Fruit fly (Drosophila melanogaster) whole organism, embryonic: ENCODE results near the gene CG4004.
A peak's percentile ranks its signal among the peaks of the same experiment; 100 is the strongest.

Source experiments
- B-H1 ChIP-seq: fragments of 200-800 bp; sonication (Bioruptor generic); IDR thresholded peaks from 3 replicates; pipeline ENCODE4 v1.3.6; 2022; ENCODE audit warnings: missing biosample characterization, missing genetic modification characterization
- BEAF-32 ChIP-seq: fragments of 200-800 bp; sonication (Bioruptor generic); optimal IDR thresholded peaks from 3 replicates; lab custom pipeline; 2017; ENCODE audit warnings: missing biosample characterization, missing genetic modification characterization, mild to moderate bottlenecking, moderate library complexity, missing genetic modification reagents
- CG11247 ChIP-seq: fragments of 200-800 bp; sonication (Bioruptor generic); IDR thresholded peaks from 2 replicates; pipeline ENCODE4 v1.3.6; 2022; ENCODE audit warnings: missing biosample characterization, missing genetic modification characterization
- CG11398 ChIP-seq: fragments of 200-800 bp; sonication (Bioruptor generic); optimal IDR thresholded peaks from 2 replicates; lab custom pipeline; 2016; ENCODE audit warnings: missing biosample characterization, missing genetic modification characterization
- CG11504 ChIP-seq: fragments of 200-800 bp; sonication (Bioruptor generic); optimal IDR thresholded peaks from 3 replicates; lab custom pipeline; 2019; ENCODE audit warnings: missing biosample characterization, mild to moderate bottlenecking, missing genetic modification characterization, moderate library complexity
- CG11695 ChIP-seq: fragments of 200-800 bp; sonication (Bioruptor generic); IDR thresholded peaks from 3 replicates; pipeline ENCODE4 v1.3.6; 2022; ENCODE audit warnings: missing biosample characterization, missing genetic modification characterization
- CG12299 ChIP-seq: fragments of 200-800 bp; sonication (Bioruptor generic); optimal IDR thresholded peaks from 2 replicates; lab custom pipeline; 2018; ENCODE audit warnings: missing biosample characterization, mild to moderate bottlenecking, missing genetic modification characterization
- CG12659 ChIP-seq: fragments of 200-800 bp; sonication (Bioruptor generic); optimal IDR thresholded peaks from 3 replicates; lab custom pipeline; 2017; ENCODE audit warnings: mild to moderate bottlenecking, missing biosample characterization, missing genetic modification reagents, missing genetic modification characterization
- CG13894 ChIP-seq: fragments of 200-800 bp; sonication (Bioruptor generic); optimal IDR thresholded peaks from 3 replicates; lab custom pipeline; 2018; ENCODE audit warnings: missing biosample characterization, mild to moderate bottlenecking, missing genetic modification characterization, moderate library complexity
- CG14014 ChIP-seq: fragments of 200-800 bp; sonication (Bioruptor generic); IDR thresholded peaks from 2 replicates; pipeline ENCODE4 v1.3.6; 2022; ENCODE audit warnings: missing biosample characterization, missing genetic modification characterization
- CG15073 ChIP-seq: fragments of 200-800 bp; sonication (Bioruptor generic); optimal IDR thresholded peaks from 2 replicates; lab custom pipeline; 2016; ENCODE audit warnings: missing biosample characterization, missing genetic modification characterization
- CG15514 ChIP-seq: fragments of 200-800 bp; sonication (Bioruptor generic); optimal IDR thresholded peaks from 3 replicates; lab custom pipeline; 2017; ENCODE audit warnings: missing biosample characterization, missing genetic modification characterization, mild to moderate bottlenecking, moderate library complexity, missing genetic modification reagents
- CG16863 ChIP-seq: fragments of 200-800 bp; sonication (Bioruptor generic); optimal IDR thresholded peaks from 3 replicates; lab custom pipeline; 2016; ENCODE audit warnings: missing biosample characterization, missing genetic modification characterization
- CG17385 ChIP-seq: fragments of 200-800 bp; sonication (Bioruptor generic); optimal IDR thresholded peaks from 3 replicates; lab custom pipeline; 2018; ENCODE audit warnings: missing biosample characterization, mild to moderate bottlenecking, missing genetic modification characterization
- CG17568 ChIP-seq: fragments of 200-800 bp; sonication (Bioruptor generic); optimal IDR thresholded peaks from 2 replicates; lab custom pipeline; 2018; ENCODE audit warnings: missing biosample characterization, mild to moderate bottlenecking, missing genetic modification characterization, moderate library complexity
- CG2120 ChIP-seq: fragments of 200-800 bp; sonication (Bioruptor generic); optimal IDR thresholded peaks from 3 replicates; lab custom pipeline; 2016; ENCODE audit warnings: missing biosample characterization, missing genetic modification characterization
- CG30431 ChIP-seq: fragments of 200-800 bp; sonication (Bioruptor generic); optimal IDR thresholded peaks from 2 replicates; lab custom pipeline; 2017; ENCODE audit warnings: missing biosample characterization, missing genetic modification characterization
- CG32532 ChIP-seq: fragments of 200-800 bp; sonication (Bioruptor generic); IDR thresholded peaks from 2 replicates; pipeline ENCODE4 v1.3.6; 2022; ENCODE audit warnings: missing biosample characterization, missing genetic modification characterization
- CG42726 ChIP-seq: fragments of 200-800 bp; sonication (Bioruptor generic); IDR thresholded peaks from 2 replicates; pipeline ENCODE4 v1.3.6; 2022; ENCODE audit warnings: missing biosample characterization, missing genetic modification characterization; ENCODE audit not compliant: partially characterized antibody
- CG4707 ChIP-seq: fragments of 200-800 bp; sonication (Bioruptor generic); optimal IDR thresholded peaks from 2 replicates; lab custom pipeline; 2018; ENCODE audit warnings: missing biosample characterization, mild to moderate bottlenecking, missing genetic modification characterization, moderate library complexity
- CG6654 ChIP-seq: fragments of 200-800 bp; sonication (Bioruptor generic); optimal IDR thresholded peaks from 2 replicates; lab custom pipeline; 2017; ENCODE audit warnings: missing biosample characterization, mild to moderate bottlenecking, missing genetic modification characterization
- CG7786 ChIP-seq: fragments of 200-800 bp; sonication (Bioruptor generic); optimal IDR thresholded peaks from 2 replicates; lab custom pipeline; 2016; ENCODE audit warnings: missing biosample characterization, missing genetic modification characterization
- CG7928 ChIP-seq: fragments of 200-800 bp; sonication (Bioruptor generic); optimal IDR thresholded peaks from 2 replicates; lab custom pipeline; 2017; ENCODE audit warnings: missing biosample characterization, mild to moderate bottlenecking, missing genetic modification characterization
- CG9876 ChIP-seq: fragments of 200-800 bp; sonication (Bioruptor generic); optimal IDR thresholded peaks from 2 replicates; lab custom pipeline; 2016; ENCODE audit warnings: missing biosample characterization, missing genetic modification characterization
- Dek ChIP-seq: fragments of 200-800 bp; sonication (Bioruptor generic); optimal IDR thresholded peaks from 3 replicates; lab custom pipeline; 2019; ENCODE audit warnings: missing biosample characterization, mild to moderate bottlenecking, missing genetic modification characterization, moderate library complexity
- E2f2 ChIP-seq: fragments of 200-800 bp; sonication (Bioruptor generic); IDR thresholded peaks from 2 replicates; pipeline ENCODE4 v1.3.6; 2022; ENCODE audit warnings: missing biosample characterization, missing genetic modification characterization
- Hmx ChIP-seq: fragments of 200-800 bp; sonication (Bioruptor generic); optimal IDR thresholded peaks from 2 replicates; lab custom pipeline; 2016; ENCODE audit warnings: missing biosample characterization, missing genetic modification characterization
- Sin3A ChIP-seq: fragments of >200 bp; optimal IDR thresholded peaks from 2 replicates; lab custom pipeline; 2018
- Usf ChIP-seq: fragments of 200-800 bp; sonication (Bioruptor generic); optimal IDR thresholded peaks from 2 replicates; lab custom pipeline; 2017; ENCODE audit warnings: missing genotype, missing biosample characterization, missing genetic modification characterization
- aop ChIP-seq: fragments of 200-800 bp; sonication (Bioruptor generic); IDR thresholded peaks from 2 replicates; pipeline ENCODE4 v1.3.6; 2022; ENCODE audit warnings: missing biosample characterization, missing genetic modification characterization
- ash1 ChIP-seq: fragments of 200-800 bp; sonication (Bioruptor generic); optimal IDR thresholded peaks from 2 replicates; lab custom pipeline; 2018; ENCODE audit warnings: missing biosample characterization, mild to moderate bottlenecking, missing genetic modification characterization
- caup ChIP-seq: fragments of 200-800 bp; sonication (Bioruptor generic); optimal IDR thresholded peaks from 3 replicates; lab custom pipeline; 2017; ENCODE audit warnings: missing biosample characterization, mild to moderate bottlenecking, missing genetic modification characterization, moderate library complexity; ENCODE audit not compliant: severe bottlenecking
- cg ChIP-seq: fragments of 200-800 bp; sonication (Bioruptor generic); optimal IDR thresholded peaks from 3 replicates; lab custom pipeline; 2019; ENCODE audit warnings: missing biosample characterization, mild to moderate bottlenecking, missing genetic modification characterization, moderate library complexity
- chn ChIP-seq: fragments of 200-800 bp; sonication (Bioruptor generic); optimal IDR thresholded peaks from 2 replicates; lab custom pipeline; 2016; ENCODE audit warnings: missing biosample characterization, missing genetic modification characterization
- ci ChIP-seq: fragments of 200-800 bp; sonication (Bioruptor generic); IDR thresholded peaks from 3 replicates; pipeline ENCODE4 v1.3.6; 2022; ENCODE audit warnings: missing biosample characterization, missing genetic modification characterization
- crp ChIP-seq, 2 experiments: fragments of 200-800 bp; sonication (Bioruptor generic); optimal IDR thresholded peaks; 2 replicates in 1 of 2; 3 replicates in 1 of 2; lab custom pipeline; 2017; ENCODE audit warnings: missing biosample characterization in 2 of 2, missing genetic modification characterization in 2 of 2, mild to moderate bottlenecking in 1 of 2, moderate library complexity in 1 of 2
- dati ChIP-seq: fragments of 200-800 bp; sonication (Bioruptor generic); IDR thresholded peaks from 2 replicates; pipeline ENCODE4 v1.3.6; 2022; ENCODE audit warnings: missing biosample characterization, missing genetic modification characterization
- disco-r ChIP-seq: fragments of 200-800 bp; sonication (Bioruptor generic); optimal IDR thresholded peaks from 2 replicates; lab custom pipeline; 2016; ENCODE audit warnings: missing biosample characterization, missing genetic modification characterization
- dm ChIP-seq: fragments of 200-800 bp; sonication (Bioruptor generic); optimal IDR thresholded peaks from 3 replicates; lab custom pipeline; 2016; ENCODE audit warnings: missing biosample characterization, missing genetic modification characterization
- en ChIP-seq: fragments of 200-800 bp; sonication (Bioruptor generic); optimal IDR thresholded peaks from 2 replicates; lab custom pipeline; 2016; ENCODE audit warnings: missing biosample characterization, missing genetic modification characterization
- fd102C ChIP-seq: fragments of 200-800 bp; sonication (Bioruptor generic); optimal IDR thresholded peaks from 2 replicates; lab custom pipeline; 2018; ENCODE audit warnings: missing biosample characterization, mild to moderate bottlenecking, missing genetic modification characterization, moderate library complexity
- her ChIP-seq: fragments of 200-800 bp; sonication (Bioruptor generic); optimal IDR thresholded peaks from 2 replicates; lab custom pipeline; 2016; ENCODE audit warnings: missing biosample characterization, missing genetic modification characterization
- lilli ChIP-seq: fragments of 200-800 bp; sonication (Bioruptor generic); optimal IDR thresholded peaks from 3 replicates; lab custom pipeline; 2016; ENCODE audit warnings: missing biosample characterization, missing genetic modification characterization
- luna ChIP-seq: fragments of 200-800 bp; sonication (Bioruptor generic); optimal IDR thresholded peaks from 2 replicates; lab custom pipeline; 2016; ENCODE audit warnings: missing biosample characterization, missing genetic modification characterization
- slou ChIP-seq: fragments of 200-800 bp; sonication (Bioruptor generic); optimal IDR thresholded peaks from 3 replicates; lab custom pipeline; 2016; ENCODE audit warnings: missing biosample characterization, missing genetic modification characterization
- so ChIP-seq: fragments of 200-800 bp; sonication (Bioruptor generic); IDR thresholded peaks from 3 replicates; pipeline ENCODE4 v1.3.6; 2022; ENCODE audit warnings: missing biosample characterization, missing genetic modification characterization
- sr ChIP-seq: fragments of 200-800 bp; sonication (Bioruptor generic); IDR thresholded peaks from 3 replicates; pipeline ENCODE4 v1.3.6; 2022; ENCODE audit warnings: missing biosample characterization, missing genetic modification characterization
- sug ChIP-seq: fragments of 200-800 bp; optimal IDR thresholded peaks from 2 replicates; lab custom pipeline; 2019; ENCODE audit warnings: missing biosample characterization, mild to moderate bottlenecking, missing genetic modification characterization, moderate library complexity
- tna ChIP-seq: fragments of 200-800 bp; sonication (Bioruptor generic); IDR thresholded peaks from 2 replicates; pipeline ENCODE4 v1.3.6; 2022; ENCODE audit warnings: missing biosample characterization, missing genetic modification characterization; ENCODE audit not compliant: partially characterized antibody
- z ChIP-seq: fragments of 200-800 bp; sonication (Bioruptor generic); IDR thresholded peaks from 3 replicates; pipeline ENCODE4 v1.3.6; 2022; ENCODE audit warnings: missing biosample characterization, missing genetic modification characterization
- zfh2 ChIP-seq: fragments of 200-800 bp; sonication (Bioruptor generic); optimal IDR thresholded peaks from 2 replicates; lab custom pipeline; 2016; ENCODE audit warnings: missing biosample characterization, missing genetic modification characterization

Gene CG4004

DNA sequence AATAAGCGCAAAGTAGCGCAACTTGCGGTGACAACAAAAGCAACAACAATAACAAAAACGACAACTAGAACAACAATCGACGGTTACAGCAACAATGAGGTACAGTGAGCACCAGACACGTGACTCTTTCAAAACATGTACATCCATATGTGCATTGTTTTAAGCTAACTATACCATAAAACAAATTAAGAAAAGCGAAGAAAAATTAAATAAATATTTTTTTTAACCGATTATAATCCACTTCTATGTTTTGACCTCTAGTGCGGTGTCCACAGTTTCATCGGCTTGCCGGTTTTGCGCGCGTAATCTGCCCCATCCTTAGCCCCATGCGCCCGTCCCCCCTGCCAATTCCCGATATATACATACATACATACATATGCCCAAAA lies 10.3 kb downstream of the CG4004 start (continued):
- TF ChIP-seq dati (GFP tag; lab: Robert Waterston, UW): peak; percentile 81
- peak; percentile 91 for TF ChIP-seq B-H1 (GFP tag; lab: Robert Waterston, UW)
- peak; percentile 90 for TF ChIP-seq CG11504 (tag; lab: Kevin White, UChicago)
- TF ChIP-seq CG13894: peak; percentile 76
- TF ChIP-seq luna: no peak
- peak; percentile 76 for TF ChIP-seq CG6654 (GFP tag; lab: Kevin White, UChicago)
- peak; percentile 87 for TF ChIP-seq slou (GFP tag; lab: Kevin White, UChicago)
- peak; percentile 87 for TF ChIP-seq caup (GFP tag; lab: Kevin White, UChicago)
- peak; percentile 52 for TF ChIP-seq en (GFP tag; lab: Kevin White, UChicago)
- TF ChIP-seq ci (GFP tag; lab: Robert Waterston, UW): peak; percentile 96
- peak; percentile 13 for TF ChIP-seq BEAF-32 (GFP tag; lab: Kevin White, UChicago)
- TF ChIP-seq Dek (tag; lab: Kevin White, UChicago): peak; percentile 94
- peak; percentile 67; the same call in 1 of the 2 replicates for TF ChIP-seq aop (GFP tag; lab: Robert Waterston, UW)
- peak; percentile 56 for TF ChIP-seq sug (tag; lab: Kevin White, UChicago)
- peak; percentile 79 for TF ChIP-seq Hmx (GFP tag; lab: Kevin White, UChicago)
- 0 out of 3 replicates have a peak, but pooled peaks have one; percentile 46 for TF ChIP-seq z (GFP tag; lab: Robert Waterston, UW)
- peak; percentile 73 for TF ChIP-seq CG17568 (GFP tag; lab: Kevin White, UChicago)
- peak; percentile 38 for TF ChIP-seq CG4707
- peak; percentile 66 for TF ChIP-seq CG7928 (GFP tag; lab: Kevin White, UChicago)
- TF ChIP-seq cg (GFP tag; lab: Kevin White, UChicago): no peak
- no peak for TF ChIP-seq ash1 (GFP tag; lab: Kevin White, UChicago)
- peak; percentile 82 for TF ChIP-seq CG12299 (tag; lab: Kevin White, UChicago)
- peak; percentile 86 for TF ChIP-seq CG17385 (GFP tag; lab: Kevin White, UChicago)
- peak; percentile 96 for TF ChIP-seq CG14014 (GFP tag; lab: Robert Waterston, UW)
- TF ChIP-seq CG16863 (GFP tag; lab: Kevin White, UChicago): peak; percentile 79
- no peak for TF ChIP-seq CG42726
- no peak for TF ChIP-seq fd102C (GFP tag; lab: Kevin White, UChicago)
- TF ChIP-seq dm (GFP tag; lab: Kevin White, UChicago): peak; percentile 74
- peak; percentile 91 for TF ChIP-seq CG7786
- TF ChIP-seq CG32532 (GFP tag; lab: Robert Waterston, UW): peak; percentile 98
- TF ChIP-seq CG11695 (GFP tag; lab: Robert Waterston, UW): peak; percentile 94
- TF ChIP-seq CG11398 (GFP tag; lab: Kevin White, UChicago): peak; percentile 59
- TF ChIP-seq sr (GFP tag; lab: Robert Waterston, UW): peak; percentile 69; the same call in 2 of the 3 replicates
- TF ChIP-seq Sin3A (lab: Kevin White, UChicago): no peak
- TF ChIP-seq CG9876 (GFP tag; lab: Kevin White, UChicago): peak; percentile 29
- peak; percentile 98 for TF ChIP-seq CG2120 (GFP tag; lab: Kevin White, UChicago)
- TF ChIP-seq disco-r (GFP tag; lab: Kevin White, UChicago): peak; percentile 54
- peak; percentile 88 for TF ChIP-seq Usf
- peak; percentile 77 for TF ChIP-seq her (GFP tag; lab: Kevin White, UChicago)
- TF ChIP-seq CG30431 (GFP tag; lab: Kevin White, UChicago): peak; percentile 83
- TF ChIP-seq CG15073 (GFP tag; lab: Kevin White, UChicago): peak; percentile 25
- TF ChIP-seq CG12659: peak; percentile 95
- peak; percentile 75 for TF ChIP-seq E2f2 (GFP tag; lab: Robert Waterston, UW)
- TF ChIP-seq crp (GFP tag; optimal IDR thresholded peaks at IDR 0.05; lab: Kevin White, UChicago): peak in 1 of 2 experiments; percentile 41
- TF ChIP-seq CG15514 (GFP tag; lab: Kevin White, UChicago): peak; percentile 85
- peak; percentile 88 for TF ChIP-seq so (GFP tag; lab: Robert Waterston, UW)
- TF ChIP-seq tna (GFP tag; lab: Robert Waterston, UW): no peak
- TF ChIP-seq lilli (GFP tag; lab: Kevin White, UChicago): peak; percentile 96
- peak; percentile 95 for TF ChIP-seq zfh2 (GFP tag; lab: Kevin White, UChicago)
- peak; percentile 97 for TF ChIP-seq CG11247
- TF ChIP-seq chn (GFP tag; lab: Kevin White, UChicago): peak; percentile 83
